Worm (Caenorhabditis elegans) whole organism, L1 larva: ENCODE results near the gene lgc-14.

ENCODE experiments used
- C34B4.2 ChIP-seq: sonication (generic microtip); optimal IDR thresholded peaks from 2 replicates; lab custom pipeline; 2017; ENCODE audit warnings: mild to moderate bottlenecking, missing genetic modification characterization, missing compliant biosample characterization
- F16B12.6 ChIP-seq: fragments of 150-350 bp; optimal IDR thresholded peaks from 2 replicates; lab custom pipeline; 2014; ENCODE audit warnings: missing biosample characterization, missing genetic modification characterization
- Y116A8C.19 ChIP-seq: sonication (generic microtip); optimal IDR thresholded peaks from 2 replicates; lab custom pipeline; 2016; ENCODE audit warnings: missing compliant biosample characterization, missing genetic modification characterization, borderline replicate concordance
- aha-1 ChIP-seq: fragments of 150-350 bp; optimal IDR thresholded peaks from 2 replicates; lab custom pipeline; 2014; ENCODE audit warnings: missing biosample characterization, missing genetic modification characterization
- aly-2 ChIP-seq: fragments of 150-350 bp; optimal IDR thresholded peaks from 2 replicates; lab custom pipeline; 2014; ENCODE audit warnings: missing biosample characterization, missing genetic modification characterization
- ama-1 ChIP-seq: fragments of 150-350 bp; optimal IDR thresholded peaks from 2 replicates; lab custom pipeline; 2014
- blmp-1 ChIP-seq: fragments of 150-350 bp; optimal IDR thresholded peaks from 2 replicates; lab custom pipeline; 2014; ENCODE audit warnings: missing biosample characterization, missing genetic modification characterization
- ceh-82 ChIP-seq, 3 experiments: fragments of 150-350 bp in 1 of 3; sonication (generic microtip) in 2 of 3; optimal IDR thresholded peaks; 2 replicates each; lab custom pipeline; 2014 to 2017; ENCODE audit warnings: missing biosample characterization in 3 of 3, missing genetic modification characterization in 3 of 3
- ceh-88 ChIP-seq: fragments of 200-800 bp; sonication (Bioruptor generic); IDR thresholded peaks from 2 replicates; pipeline ENCODE4 v1.3.6; 2022; ENCODE audit warnings: missing genetic modification characterization, missing compliant biosample characterization
- ces-1 ChIP-seq: fragments of 150-350 bp; optimal IDR thresholded peaks from 2 replicates; lab custom pipeline; 2014; ENCODE audit warnings: missing biosample characterization, missing genetic modification reagents, missing genetic modification characterization
- efl-1 ChIP-seq, 4 experiments: fragments of 150-350 bp; optimal IDR thresholded peaks in 3 of 4; peaks in 1 of 4; 1 replicate in 1 of 4; 2 replicates in 3 of 4; lab custom pipeline; 2014; ENCODE audit warnings: missing biosample characterization in 2 of 4, missing genetic modification characterization in 2 of 4, missing genetic modification reagents in 2 of 4
- efl-3 ChIP-seq: fragments of 200-800 bp; sonication (Bioruptor generic); optimal IDR thresholded peaks from 2 replicates; lab custom pipeline; 2018; ENCODE audit warnings: mild to moderate bottlenecking, missing genetic modification characterization, missing compliant biosample characterization
- egl-13 ChIP-seq: sonication (generic microtip); optimal IDR thresholded peaks from 2 replicates; lab custom pipeline; 2016; ENCODE audit warnings: missing genotype, missing genetic modification reagents, missing genetic modification characterization, missing compliant biosample characterization
- elt-2 ChIP-seq: sonication (generic microtip); optimal IDR thresholded peaks from 2 replicates; lab custom pipeline; 2016; ENCODE audit warnings: missing genetic modification characterization, mild to moderate bottlenecking, inconsistent platforms, missing compliant biosample characterization, missing genetic modification reagents
- ets-5 ChIP-seq: fragments of 200-800 bp; sonication (Bioruptor generic); IDR thresholded peaks from 2 replicates; pipeline ENCODE4 v1.3.6; 2022; ENCODE audit warnings: missing genetic modification characterization, missing compliant biosample characterization
- fkh-4 ChIP-seq: sonication (generic microtip); optimal IDR thresholded peaks from 2 replicates; lab custom pipeline; 2016; ENCODE audit warnings: missing compliant biosample characterization, missing genetic modification characterization, borderline replicate concordance
- fkh-8 ChIP-seq: sonication (generic microtip); optimal IDR thresholded peaks from 2 replicates; lab custom pipeline; 2016; ENCODE audit warnings: mild to moderate bottlenecking, missing genetic modification characterization, missing compliant biosample characterization
- irx-1 ChIP-seq: sonication (generic microtip); optimal IDR thresholded peaks from 2 replicates; lab custom pipeline; 2016; ENCODE audit warnings: missing genetic modification characterization, missing compliant biosample characterization
- lin-35 ChIP-seq, 2 experiments: fragments of 150-350 bp; optimal IDR thresholded peaks; 2 replicates each; lab custom pipeline; 2014; ENCODE audit warnings: missing biosample characterization in 2 of 2, missing genetic modification characterization in 2 of 2, missing genetic modification reagents in 2 of 2
- lir-3 ChIP-seq: sonication (generic microtip); optimal IDR thresholded peaks from 2 replicates; lab custom pipeline; 2016; ENCODE audit warnings: mild to moderate bottlenecking, missing genetic modification characterization, moderate library complexity, missing compliant biosample characterization; ENCODE audit not compliant: poor library complexity
- lsy-2 ChIP-seq, 2 experiments: fragments of 150-350 bp; optimal IDR thresholded peaks; 2 replicates each; lab custom pipeline; 2014; ENCODE audit warnings: missing biosample characterization in 2 of 2, missing genetic modification characterization in 2 of 2
- mdl-1 ChIP-seq, 2 experiments: fragments of 150-350 bp; optimal IDR thresholded peaks; 2 replicates each; lab custom pipeline; 2014 to 2017; ENCODE audit warnings: missing biosample characterization in 2 of 2, missing genetic modification characterization in 2 of 2, inconsistent platforms in 1 of 2
- mef-2 ChIP-seq: fragments of 150-350 bp; optimal IDR thresholded peaks from 2 replicates; lab custom pipeline; 2014; ENCODE audit warnings: missing biosample characterization, missing genetic modification characterization
- nhr-11 ChIP-seq: fragments of 150-350 bp; optimal IDR thresholded peaks from 2 replicates; lab custom pipeline; 2014; ENCODE audit warnings: missing biosample characterization, missing genetic modification characterization
- nhr-12 ChIP-seq: sonication (generic microtip); optimal IDR thresholded peaks from 2 replicates; lab custom pipeline; 2017; ENCODE audit warnings: missing biosample characterization, missing genetic modification characterization
- nhr-237 ChIP-seq: fragments of 150-350 bp; optimal IDR thresholded peaks from 2 replicates; lab custom pipeline; 2014; ENCODE audit warnings: missing biosample characterization, missing genetic modification characterization
- nhr-84 ChIP-seq: sonication (generic microtip); optimal IDR thresholded peaks from 2 replicates; lab custom pipeline; 2017; ENCODE audit warnings: missing biosample characterization, missing genetic modification characterization
- nhr-90 ChIP-seq: sonication (generic microtip); optimal IDR thresholded peaks from 2 replicates; lab custom pipeline; 2016; ENCODE audit warnings: mild to moderate bottlenecking, missing genetic modification characterization, missing compliant biosample characterization; ENCODE audit not compliant: poor library complexity
- rnt-1 ChIP-seq: sonication (generic microtip); optimal IDR thresholded peaks from 2 replicates; lab custom pipeline; 2016; ENCODE audit warnings: mild to moderate bottlenecking, missing genetic modification characterization, moderate library complexity, missing compliant biosample characterization
- skn-1 ChIP-seq: fragments of 150-350 bp; optimal IDR thresholded peaks from 2 replicates; lab custom pipeline; 2014; ENCODE audit warnings: missing biosample characterization, missing genetic modification characterization
- snpc-4 ChIP-seq: fragments of 150-350 bp; optimal IDR thresholded peaks from 2 replicates; lab custom pipeline; 2014; ENCODE audit warnings: missing biosample characterization, missing genetic modification characterization
- sox-4 ChIP-seq: sonication (generic microtip); optimal IDR thresholded peaks from 2 replicates; lab custom pipeline; 2016; ENCODE audit warnings: missing genetic modification characterization, missing compliant biosample characterization
- sptf-1 ChIP-seq: fragments of 150-350 bp; optimal IDR thresholded peaks from 2 replicates; lab custom pipeline; 2014; ENCODE audit warnings: missing biosample characterization, missing genetic modification characterization
- tlp-1 ChIP-seq: fragments of 150-350 bp; optimal IDR thresholded peaks from 2 replicates; lab custom pipeline; 2014; ENCODE audit warnings: missing biosample characterization, missing genetic modification characterization
- unc-62 ChIP-seq: fragments of 150-350 bp; optimal IDR thresholded peaks from 2 replicates; lab custom pipeline; 2014; ENCODE audit warnings: missing biosample characterization, missing genetic modification reagents, missing genetic modification characterization
- unc-86 ChIP-seq: sonication (generic microtip); optimal IDR thresholded peaks from 2 replicates; lab custom pipeline; 2016; ENCODE audit warnings: missing genetic modification characterization, missing compliant biosample characterization
- vab-15 ChIP-seq: sonication (generic microtip); optimal IDR thresholded peaks from 2 replicates; lab custom pipeline; 2017; ENCODE audit warnings: missing genotype, mild to moderate bottlenecking, missing genetic modification characterization, missing compliant biosample characterization
- zag-1 ChIP-seq: fragments of 150-350 bp; optimal IDR thresholded peaks from 2 replicates; lab custom pipeline; 2014; ENCODE audit warnings: missing biosample characterization, missing genetic modification characterization
- ztf-4 ChIP-seq: fragments of 150-350 bp; optimal IDR thresholded peaks from 2 replicates; lab custom pipeline; 2014; ENCODE audit warnings: missing biosample characterization, missing genetic modification characterization

Gene lgc-14

DNA sequence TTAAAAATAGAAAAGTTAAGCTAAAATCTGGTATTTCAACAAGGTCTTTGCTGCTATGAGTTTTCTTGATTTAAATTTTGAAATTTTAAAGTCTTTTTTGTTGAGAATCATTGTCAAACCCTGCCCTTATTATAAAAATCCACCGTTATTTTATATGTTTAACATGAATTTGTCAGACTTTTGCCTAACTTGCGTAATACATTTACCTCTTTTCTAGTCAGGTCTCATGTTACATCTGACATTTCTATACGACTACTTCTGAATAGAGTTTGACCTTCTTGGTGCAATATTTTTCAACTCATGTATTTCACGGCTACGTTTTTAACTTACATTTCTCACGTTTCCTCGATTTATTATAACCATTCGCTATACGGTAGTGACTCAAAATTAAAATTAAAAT, 2.7 kb downstream of the lgc-14 start, which contains the start of gene lgc-15:
lgc-15 (plus strand) TSS at position 301 of the 400 bp plus-strand sequence.
- TF ChIP-seq ztf-4 (tag; lab: Kevin White, UChicago) (no peak), egl-13 (tag; lab: Kevin White, UChicago) (no peak), nhr-12 (no peak), fkh-8 (tag; lab: Kevin White, UChicago) (no peak), tlp-1 (tag; lab: Kevin White, UChicago) (no peak), efl-3 (GFP tag; lab: Kevin White, UChicago) (no peak), unc-86 (tag; lab: Kevin White, UChicago) (no peak), zag-1 (tag; lab: Kevin White, UChicago) (no peak), skn-1 (tag; lab: Kevin White, UChicago) (no peak), snpc-4 (tag; lab: Kevin White, UChicago) (no peak), aly-2 (tag; lab: Kevin White, UChicago) (no peak), blmp-1 (tag; lab: Kevin White, UChicago) (no peak), lir-3 (tag; lab: Kevin White, UChicago) (no peak), mdl-1 (tag; optimal IDR thresholded peaks at IDR 0.05; lab: Kevin White, UChicago) (no peak), aha-1 (tag; lab: Kevin White, UChicago) (no peak), elt-2 (tag; lab: Kevin White, UChicago) (no peak), irx-1 (tag; lab: Kevin White, UChicago) (no peak), mef-2 (no peak), ceh-82 (tag; optimal IDR thresholded peaks at IDR 0.05; lab: Kevin White, UChicago) (no peak)

DNA sequence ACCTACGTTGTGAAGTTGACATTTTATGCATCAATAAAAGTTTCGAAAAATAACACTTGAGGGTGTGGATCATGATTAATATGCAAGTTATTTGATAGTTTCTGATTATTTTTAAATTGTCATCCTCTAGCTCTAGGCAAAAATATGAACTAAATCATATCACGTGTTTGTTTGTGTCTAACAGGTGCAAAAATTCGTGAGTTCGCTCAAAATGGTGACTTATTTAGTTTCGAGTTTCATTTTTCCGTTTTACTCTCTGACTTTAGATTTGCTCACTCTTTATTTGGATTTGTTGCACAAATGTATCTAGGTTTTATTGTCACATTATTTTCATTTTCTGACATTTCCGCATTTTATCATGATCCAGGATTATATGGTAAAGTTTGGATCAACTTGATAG, 7.0 kb downstream of the lgc-14 start, which contains the start of gene lgc-16:
lgc-16 (plus strand) TSS at position 301 of the 400 bp plus-strand sequence.
- TF ChIP-seq Y116A8C.19 (tag; lab: Kevin White, UChicago) = no peak
- no peak for TF ChIP-seq efl-1 (optimal IDR thresholded peaks at IDR 0.05; lab: Kevin White, UChicago)
- TF ChIP-seq efl-1 (GFP tag; optimal IDR thresholded peaks at IDR 0.05 in 1 of 2; lab: Kevin White, UChicago) = peak in 1 of 2 experiments; percentile 37

- TF ChIP-seq nhr-90 (no peak), rnt-1 (no peak), nhr-11 (tag; lab: Kevin White, UChicago) (no peak), nhr-84 (tag; lab: Kevin White, UChicago) (no peak), vab-15 (tag; lab: Kevin White, UChicago) (no peak), fkh-4 (tag; lab: Kevin White, UChicago) (no peak), lin-35 (GFP tag; optimal IDR thresholded peaks at IDR 0.05; lab: Kevin White, UChicago) (no peak), fkh-8 (tag; lab: Kevin White, UChicago) (no peak), ama-1 (no peak), nhr-237 (tag; lab: Kevin White, UChicago) (no peak), Y116A8C.19 (tag; lab: Kevin White, UChicago) (no peak), F16B12.6 (no peak), ceh-88 (GFP tag; lab: Robert Waterston, UW) (no peak), ets-5 (GFP tag; lab: Robert Waterston, UW) (no peak), ces-1 (GFP tag; lab: Kevin White, UChicago) (no peak), C34B4.2 (tag; lab: Kevin White, UChicago) (no peak), unc-62 (no peak), lsy-2 (tag; optimal IDR thresholded peaks at IDR 0.05; lab: Kevin White, UChicago) (no peak), sox-4 (tag; lab: Kevin White, UChicago) (no peak), sptf-1 (no peak)
Measured at ce11 chrX:12121285-12121684, 10.0 kb downstream of the lgc-14 start, which contains the start of gene lgc-17. TSS of gene lgc-17 (plus strand) at chrX:12121585.
